Worm (Caenorhabditis elegans): ENCODE data around the gene srw-21.

DNA sequence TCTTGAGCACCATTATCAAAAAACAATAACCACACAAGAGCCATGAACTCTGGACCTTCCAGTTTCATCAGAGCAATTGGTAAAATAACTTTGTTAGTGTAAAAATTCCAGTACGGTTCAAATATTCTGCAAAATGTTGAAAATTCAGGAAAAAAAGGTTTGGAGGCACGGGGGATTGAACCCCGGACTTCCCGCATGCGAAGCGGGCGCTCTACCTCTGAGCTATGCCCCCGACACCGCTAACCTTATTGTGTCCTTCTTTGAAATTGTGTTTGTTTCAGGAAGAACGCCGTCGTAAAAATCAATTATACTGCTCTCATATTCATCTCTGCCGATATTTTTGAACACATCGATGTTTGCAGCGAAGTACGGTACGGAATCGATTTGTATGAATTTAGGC, 8.0 kb upstream of the srw-21 start:
- TF ChIP-seq ama-1 (optimal IDR thresholded peaks at IDR 0.05) (no peak), aly-2 (tag; optimal IDR thresholded peaks at IDR 0.05) (no peak)
